Fruit fly (Drosophila melanogaster): ENCODE measurements around the gene CG17726.

CG17726 gene

dm6 chr3R:11221437-11222230, 4.9 kb upstream of the CG17726 start, which contains the start of the genes CG6693 and RpL3 (continued):
- TF ChIP-seq chif (GFP tag; optimal IDR thresholded peaks at IDR 0.05) (peak; percentile 26), CG12744 (GFP tag; optimal IDR thresholded peaks at IDR 0.05) (peak; percentile 38), sima (GFP tag; optimal IDR thresholded peaks at IDR 0.05) (no peak), vvl (GFP tag; IDR thresholded peaks at IDR 0.05) (peak; percentile 84), CG7987 (GFP tag; optimal IDR thresholded peaks at IDR 0.05) (peak; percentile 95), zf30C (GFP tag; optimal IDR thresholded peaks at IDR 0.05) (no peak), CG14014 (GFP tag; IDR thresholded peaks at IDR 0.05) (peak; percentile 72; the same call in 1 of the 2 replicates), CG15514 (GFP tag; optimal IDR thresholded peaks at IDR 0.05) (peak; percentile 87), CG17802 (tag; optimal IDR thresholded peaks at IDR 0.05) (peak; percentile 23), dati (GFP tag; IDR thresholded peaks at IDR 0.05) (0 out of 2 replicates have a peak, but pooled peaks have one; percentile 29), CG7963 (GFP tag; IDR thresholded peaks at IDR 0.05; ENCODE audit: partially characterized antibody) (no peak), Dfd (GFP tag; optimal IDR thresholded peaks at IDR 0.05) (no peak), HLH4C (GFP tag; IDR thresholded peaks at IDR 0.05; ENCODE audit: partially characterized antibody) (peak; percentile 28; the same call in 2 of the 3 replicates), CG4360 (GFP tag; IDR thresholded peaks at IDR 0.05) (no peak), CG2678 (tag; optimal IDR thresholded peaks at IDR 0.05) (peak; percentile 82), CG12071 (GFP tag; optimal IDR thresholded peaks at IDR 0.05) (peak; percentile 89), CG4404 (GFP tag; IDR thresholded peaks at IDR 0.05) (no peak), CG11456 (GFP tag; IDR thresholded peaks at IDR 0.05) (peak; percentile 84), sens (GFP tag) (peak; percentile 97), ftz-f1 (GFP tag; optimal IDR thresholded peaks at IDR 0.05) (no peak), HmgZ (tag; optimal IDR thresholded peaks at IDR 0.05) (peak; percentile 81), Gug (GFP tag; IDR thresholded peaks at IDR 0.05) (peak; percentile 20; the same call in 1 of the 4 replicates), CG14667 (GFP tag; IDR thresholded peaks at IDR 0.05) (no peak), seq (GFP tag; IDR thresholded peaks at IDR 0.05) (peak; percentile 63; the same call in 1 of the 2 replicates), CG7839 (tag; optimal IDR thresholded peaks at IDR 0.05) (peak; percentile 77), Max (GFP tag; optimal IDR thresholded peaks at IDR 0.05) (peak; percentile 86), NC2β (GFP tag; optimal IDR thresholded peaks at IDR 0.05) (peak; percentile 96), CG13424 (tag; optimal IDR thresholded peaks at IDR 0.05) (peak; percentile 49), Lim3 (GFP tag; IDR thresholded peaks at IDR 0.05) (no peak), Fer2 (tag; optimal IDR thresholded peaks at IDR 0.05) (peak; percentile 28), CG1602 (GFP tag; optimal IDR thresholded peaks at IDR 0.05) (peak; percentile 21), Myb (GFP tag; optimal IDR thresholded peaks at IDR 0.05) (peak; percentile 48), MBD-R2 (GFP tag; IDR thresholded peaks at IDR 0.05) (peak; percentile 53), Lpt (GFP tag; optimal IDR thresholded peaks at IDR 0.05) (no peak), odd (GFP tag; optimal IDR thresholded peaks at IDR 0.05) (peak; percentile 89), knrl (GFP tag; IDR thresholded peaks at IDR 0.05; ENCODE audit: partially characterized antibody) (peak; percentile 49; the same call in 1 of the 3 replicates), Dbx (GFP tag; IDR thresholded peaks at IDR 0.05) (peak; percentile 89), CG2875 (GFP tag; optimal IDR thresholded peaks at IDR 0.05) (peak; percentile 87), HLH3B (GFP tag; IDR thresholded peaks at IDR 0.05) (peak; percentile 67; the same call in 1 of the 2 replicates), eyg (GFP tag; optimal IDR thresholded peaks at IDR 0.05) (peak; percentile 25), crc (GFP tag; optimal IDR thresholded peaks at IDR 0.05) (no peak), jumu (GFP tag; optimal IDR thresholded peaks at IDR 0.05) (no peak), NC2α (GFP tag; optimal IDR thresholded peaks at IDR 0.05) (peak; percentile 88), MTF-1 (GFP tag; optimal IDR thresholded peaks at IDR 0.05; ENCODE audit: borderline replicate concordance) (peak; percentile 96), Scr (GFP tag; IDR thresholded peaks at IDR 0.05; ENCODE audit: partially characterized antibody) (no peak; the same call in 1 of the 2 replicates), CG10274 (GFP tag; optimal IDR thresholded peaks at IDR 0.05) (peak; percentile 0), CG1233 (GFP tag; optimal IDR thresholded peaks at IDR 0.05) (peak; percentile 79), dimm (GFP tag; IDR thresholded peaks at IDR 0.05) (no peak), BtbVII (GFP tag; optimal IDR thresholded peaks at IDR 0.05) (peak; percentile 91)

Data from whole organism, embryonic.